Fruit fly (Drosophila melanogaster): ENCODE results near the gene CG13454.

CG13454 gene

DNA sequence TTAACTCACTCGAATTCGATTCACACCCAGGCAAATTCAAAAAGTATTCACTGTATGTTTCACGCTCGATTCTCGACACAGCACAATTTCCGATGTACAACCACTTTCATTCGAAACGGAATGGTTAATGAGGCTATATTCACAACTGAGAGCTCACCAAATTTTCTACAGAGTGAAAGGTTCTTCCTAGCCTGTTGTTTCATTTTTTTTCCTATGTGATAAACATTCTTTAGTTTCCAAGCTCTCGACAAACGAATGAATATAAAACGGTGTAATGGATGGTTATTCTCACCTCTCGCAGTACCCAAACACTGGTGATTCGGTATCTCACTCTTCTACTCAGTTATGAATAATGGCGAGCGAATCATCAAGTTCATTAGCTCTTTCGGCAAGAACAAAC is 42.8 kb downstream of the CG13454 start, which contains the start of gene cocoon:
cocoon (minus strand) TSS at position 101 of the 400 bp plus-strand sequence.
- TF ChIP-seq CG1620 (GFP tag; optimal IDR thresholded peaks at IDR 0.05) (no peak), cic (GFP tag; optimal IDR thresholded peaks at IDR 0.05) (no peak), CG12768 (GFP tag; optimal IDR thresholded peaks at IDR 0.05) (no peak), CG7101 (tag; optimal IDR thresholded peaks at IDR 0.05) (no peak), CG7045 (GFP tag; optimal IDR thresholded peaks at IDR 0.05) (no peak), tj (GFP tag; optimal IDR thresholded peaks at IDR 0.05) (no peak), Hr96 (GFP tag; optimal IDR thresholded peaks at IDR 0.05) (no peak), pad (GFP tag; optimal IDR thresholded peaks at IDR 0.05) (no peak), ovo (GFP tag; optimal IDR thresholded peaks at IDR 0.05) (no peak), Crg-1 (GFP tag; optimal IDR thresholded peaks at IDR 0.05) (no peak), toe (GFP tag; optimal IDR thresholded peaks at IDR 0.05) (no peak), CG11617 (GFP tag; optimal IDR thresholded peaks at IDR 0.05) (no peak), Mnt (GFP tag; optimal IDR thresholded peaks at IDR 0.05) (no peak), CG33017 (tag; optimal IDR thresholded peaks at IDR 0.05) (no peak), bab1 (GFP tag; optimal IDR thresholded peaks at IDR 0.05) (no peak)

All from whole organism, adult.